Worm (Caenorhabditis elegans): Measurements from ENCODE around the gene tsp-12.

- TF ChIP-seq ceh-48 (tag; optimal IDR thresholded peaks at IDR 0.05), result no peak
- TF ChIP-seq nhr-232 (tag; optimal IDR thresholded peaks at IDR 0.05), result no peak
- TF ChIP-seq hlh-30 (tag; optimal IDR thresholded peaks at IDR 0.05; ENCODE audit: insufficient read depth), result no peak
- TF ChIP-seq ama-1 (optimal IDR thresholded peaks at IDR 0.05), result no peak
- TF ChIP-seq ceh-18 (tag; optimal IDR thresholded peaks at IDR 0.05), result no peak
- no peak for TF ChIP-seq elt-2 (tag; optimal IDR thresholded peaks at IDR 0.05)
- TF ChIP-seq nfya-1 (tag; optimal IDR thresholded peaks at IDR 0.05), result no peak
- TF ChIP-seq ceh-22 (tag; optimal IDR thresholded peaks at IDR 0.05), result no peak
- TF ChIP-seq K02D7.2 (tag; optimal IDR thresholded peaks at IDR 0.05), result no peak
- no peak for TF ChIP-seq nhr-11 (tag; optimal IDR thresholded peaks at IDR 0.05)
- no peak for TF ChIP-seq ceh-45 (GFP tag; IDR thresholded peaks at IDR 0.05)
Observed at ce11 chrIV:10157034-10157433, 6.6 kb upstream of the tsp-12 start.

All from whole organism, late embryonic.